Worm (Caenorhabditis elegans): ENCODE measurements around the gene str-207.

DNA sequence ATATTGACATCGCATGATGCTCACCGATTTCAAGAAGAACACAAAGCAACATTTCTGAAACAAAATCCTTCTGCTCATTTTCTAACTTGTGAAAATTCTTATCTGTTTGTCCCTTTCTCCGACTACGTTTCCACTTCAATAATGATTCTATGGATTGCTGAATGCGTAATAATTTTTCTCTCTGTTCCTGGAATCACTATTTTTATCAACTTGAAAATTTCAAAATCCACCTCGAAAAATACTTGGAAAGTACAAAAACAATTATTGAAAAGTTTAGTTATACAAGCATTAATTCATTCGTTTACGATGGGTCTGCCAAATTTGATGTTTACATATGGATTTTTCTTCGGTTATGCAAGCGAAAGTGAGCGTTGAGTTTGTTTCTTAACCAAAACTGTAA is 29.5 kb upstream of the str-207 start, which contains the start of gene srh-22:
- TF ChIP-seq lin-39 (tag; optimal IDR thresholded peaks at IDR 0.05): no peak
- no peak for TF ChIP-seq T20F7.1 (GFP tag; optimal IDR thresholded peaks at IDR 0.05)
- no peak for TF ChIP-seq zip-11 (GFP tag; IDR thresholded peaks at IDR 0.05)
- no peak for TF ChIP-seq ztf-11 (tag; optimal IDR thresholded peaks at IDR 0.05)
- TF ChIP-seq jun-1 (tag; optimal IDR thresholded peaks at IDR 0.05): no peak
